Worm (Caenorhabditis elegans) whole organism, early embryonic: ENCODE data around the gene ZC404.1.

ENCODE experiments used
- B0310.2 ChIP-seq: sonication (generic microtip); optimal IDR thresholded peaks from 2 replicates; lab custom pipeline; 2016; ENCODE audit warnings: mild to moderate bottlenecking, missing genetic modification characterization, missing compliant biosample characterization
- F13C5.2 ChIP-seq: sonication (generic microtip); optimal IDR thresholded peaks from 2 replicates; lab custom pipeline; 2017; ENCODE audit warnings: mild to moderate bottlenecking, missing genetic modification characterization, inconsistent platforms, missing compliant biosample characterization
- ama-1 ChIP-seq: fragments of 150-350 bp; optimal IDR thresholded peaks from 2 replicates; lab custom pipeline; 2014
- ceh-36 ChIP-seq: sonication (generic microtip); optimal IDR thresholded peaks from 2 replicates; lab custom pipeline; 2016; ENCODE audit warnings: missing genetic modification characterization, inconsistent platforms, missing compliant biosample characterization
- ets-7 ChIP-seq: sonication (generic microtip); optimal IDR thresholded peaks from 2 replicates; lab custom pipeline; 2016; ENCODE audit warnings: missing genotype, missing genetic modification characterization, missing compliant biosample characterization
- flt-1 ChIP-seq: fragments of 200-800 bp; sonication (Bioruptor generic); IDR thresholded peaks from 2 replicates; pipeline ENCODE4 v1.3.6; 2022; ENCODE audit warnings: missing genetic modification characterization, missing compliant biosample characterization
- hmbx-1 ChIP-seq: sonication (generic microtip); optimal IDR thresholded peaks from 2 replicates; lab custom pipeline; 2016; ENCODE audit warnings: mild to moderate bottlenecking, missing genetic modification characterization, missing compliant biosample characterization
- hmg-4 ChIP-seq: fragments of 200-800 bp; sonication (Bioruptor generic); optimal IDR thresholded peaks from 2 replicates; lab custom pipeline; 2018; ENCODE audit warnings: mild to moderate bottlenecking, missing genetic modification characterization, missing compliant biosample characterization
- hnd-1 ChIP-seq: sonication (generic microtip); optimal IDR thresholded peaks from 2 replicates; lab custom pipeline; 2016; ENCODE audit warnings: missing genetic modification characterization, missing compliant biosample characterization
- pes-1 ChIP-seq: fragments of 200-800 bp; sonication (Bioruptor generic); IDR thresholded peaks from 2 replicates; pipeline ENCODE4 v1.3.6; 2022; ENCODE audit warnings: missing genetic modification reagents, missing genetic modification characterization, missing compliant biosample characterization
- scrt-1 ChIP-seq: fragments of 200-800 bp; sonication (Bioruptor generic); IDR thresholded peaks from 2 replicates; pipeline ENCODE4 v1.3.6; 2022; ENCODE audit warnings: missing genetic modification characterization, missing compliant biosample characterization
- sea-1 ChIP-seq: fragments of 200-800 bp; sonication (Bioruptor generic); conservative IDR thresholded peaks from 2 replicates; pipeline ENCODE4 v1.3.6; 2022; ENCODE audit warnings: missing genetic modification characterization, missing compliant biosample characterization
- tbx-37 ChIP-seq: fragments of 200-800 bp; sonication (Bioruptor generic); conservative IDR thresholded peaks from 2 replicates; pipeline ENCODE4 v1.3.6; 2022; ENCODE audit warnings: missing genetic modification reagents, missing genetic modification characterization, missing compliant biosample characterization
- tra-4 ChIP-seq: sonication (generic microtip); optimal IDR thresholded peaks from 2 replicates; lab custom pipeline; 2017; ENCODE audit warnings: missing genetic modification characterization, missing compliant biosample characterization

ce11 chrV:6780676-6781075 lies 13.3 kb upstream of the ZC404.1 start:
- TF ChIP-seq flt-1 (GFP tag; lab: Robert Waterston, UW) (no peak), ama-1 (lab: Kevin White, UChicago) (no peak), tbx-37 (no peak), scrt-1 (GFP tag; lab: Robert Waterston, UW) (no peak), tra-4 (no peak), F13C5.2 (tag; lab: Kevin White, UChicago) (no peak), hmg-4 (GFP tag; lab: Kevin White, UChicago) (no peak), B0310.2 (no peak), ets-7 (tag; lab: Kevin White, UChicago) (no peak), hnd-1 (tag; lab: Kevin White, UChicago) (no peak), sea-1 (GFP tag; lab: Robert Waterston, UW) (no peak), pes-1 (no peak), ceh-36 (tag; lab: Kevin White, UChicago) (no peak), hmbx-1 (tag; lab: Kevin White, UChicago) (no peak)
